Fruit fly (Drosophila melanogaster) S2 (cell line): Measurements from ENCODE around the gene CG10631.

ENCODE experiments used
- CG8478 ChIP-seq: fragments of >200 bp; optimal IDR thresholded peaks from 2 replicates; lab custom pipeline; 2018
- CTCF ChIP-seq, 2 experiments: fragments of >200 bp; optimal IDR thresholded peaks; 2 replicates each; lab custom pipeline; 2018

DNA sequence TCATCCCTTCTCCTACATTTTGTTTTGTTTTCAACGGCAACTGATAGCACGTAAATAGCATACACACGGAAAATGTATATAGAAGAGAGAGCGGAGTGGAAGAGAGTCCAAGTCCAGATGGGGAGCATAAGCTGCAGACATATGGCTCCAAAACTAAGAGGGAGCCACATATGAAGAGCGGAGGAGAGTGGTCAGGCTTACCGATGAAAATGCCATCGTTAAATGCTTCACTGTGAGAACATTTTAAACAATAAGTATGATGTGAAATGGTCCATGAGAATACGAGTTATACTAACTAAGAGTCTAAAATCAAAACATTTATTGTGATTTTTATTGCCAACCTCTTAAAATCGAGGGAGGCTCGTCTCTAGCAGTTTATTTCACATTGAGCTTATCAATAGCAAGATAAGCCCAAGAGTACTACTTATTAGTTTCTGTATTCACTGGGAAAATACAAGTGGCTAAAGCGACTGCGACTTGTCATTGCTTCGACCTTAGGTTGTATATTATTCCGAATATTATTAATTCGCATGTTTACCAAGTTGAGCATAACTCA is 8.0 kb upstream of the CG10631 start:
- TF ChIP-seq CG8478 = no peak
- no peak for TF ChIP-seq CTCF (optimal IDR thresholded peaks at IDR 0.05; lab: Kevin White, UChicago)
